Fruit fly (Drosophila melanogaster) whole organism, embryonic: ENCODE results near the gene CG34296.

Source experiments
- Antp ChIP-seq: fragments of 200-800 bp; sonication (Bioruptor generic); optimal IDR thresholded peaks from 3 replicates; lab custom pipeline; 2016; ENCODE audit warnings: missing biosample characterization, missing genetic modification characterization
- Asciz ChIP-seq: fragments of 200-800 bp; sonication (Bioruptor generic); optimal IDR thresholded peaks from 2 replicates; lab custom pipeline; 2017; ENCODE audit warnings: missing biosample characterization, mild to moderate bottlenecking, missing genetic modification characterization, missing genetic modification reagents
- BtbVII ChIP-seq: fragments of 200-800 bp; sonication (Bioruptor generic); optimal IDR thresholded peaks from 3 replicates; lab custom pipeline; 2017; ENCODE audit warnings: missing biosample characterization, mild to moderate bottlenecking, missing genetic modification characterization
- Bteb2 ChIP-seq: fragments of 200-800 bp; sonication (Bioruptor generic); optimal IDR thresholded peaks from 2 replicates; lab custom pipeline; 2016; ENCODE audit warnings: missing biosample characterization, missing genetic modification characterization
- CG10267 ChIP-seq: fragments of 200-800 bp; sonication (Bioruptor generic); optimal IDR thresholded peaks from 2 replicates; lab custom pipeline; 2018; ENCODE audit warnings: missing biosample characterization, mild to moderate bottlenecking, missing genetic modification characterization, moderate library complexity
- CG12104 ChIP-seq: fragments of 200-800 bp; sonication (Bioruptor generic); optimal IDR thresholded peaks from 3 replicates; lab custom pipeline; 2016; ENCODE audit warnings: missing biosample characterization, missing genetic modification characterization
- CG12219 ChIP-seq: fragments of 200-800 bp; sonication (Bioruptor generic); optimal IDR thresholded peaks from 3 replicates; lab custom pipeline; 2018; ENCODE audit warnings: missing biosample characterization, mild to moderate bottlenecking, missing genetic modification characterization
- CG13424 ChIP-seq: fragments of 200-800 bp; sonication (Bioruptor generic); optimal IDR thresholded peaks from 2 replicates; lab custom pipeline; 2019; ENCODE audit warnings: missing biosample characterization, mild to moderate bottlenecking, missing genetic modification characterization, moderate library complexity
- CG14441 ChIP-seq: fragments of 200-800 bp; sonication (Bioruptor generic); IDR thresholded peaks from 2 replicates; pipeline ENCODE4 v1.3.6; 2022; ENCODE audit warnings: missing biosample characterization, missing genetic modification characterization
- CG14710 ChIP-seq: fragments of 200-800 bp; sonication (Bioruptor generic); optimal IDR thresholded peaks from 3 replicates; lab custom pipeline; 2019; ENCODE audit warnings: missing biosample characterization, mild to moderate bottlenecking, missing genetic modification characterization, moderate library complexity
- CG15073 ChIP-seq: fragments of 200-800 bp; sonication (Bioruptor generic); optimal IDR thresholded peaks from 2 replicates; lab custom pipeline; 2016; ENCODE audit warnings: missing biosample characterization, missing genetic modification characterization
- CG1529 ChIP-seq: fragments of 200-800 bp; sonication (Bioruptor generic); optimal IDR thresholded peaks from 3 replicates; lab custom pipeline; 2018; ENCODE audit warnings: missing biosample characterization, missing genetic modification characterization
- CG18011 ChIP-seq: fragments of 200-800 bp; sonication (Bioruptor generic); optimal IDR thresholded peaks from 2 replicates; lab custom pipeline; 2017; ENCODE audit warnings: missing biosample characterization, missing genetic modification characterization, mild to moderate bottlenecking, moderate library complexity, missing genotype
- CG2678 ChIP-seq: fragments of 200-800 bp; sonication (Bioruptor generic); optimal IDR thresholded peaks from 3 replicates; lab custom pipeline; 2019; ENCODE audit warnings: missing biosample characterization, mild to moderate bottlenecking, missing genetic modification characterization, moderate library complexity
- CG31388 ChIP-seq: fragments of 200-800 bp; sonication (Bioruptor generic); optimal IDR thresholded peaks from 2 replicates; lab custom pipeline; 2016; ENCODE audit warnings: missing biosample characterization, missing genetic modification characterization
- CG4617 ChIP-seq: fragments of 200-800 bp; sonication (Bioruptor generic); optimal IDR thresholded peaks from 3 replicates; lab custom pipeline; 2016; ENCODE audit warnings: missing biosample characterization, missing genetic modification characterization, borderline replicate concordance
- CG6689 ChIP-seq: fragments of 200-800 bp; sonication (Bioruptor generic); IDR thresholded peaks from 2 replicates; pipeline ENCODE4 v1.3.6; 2022; ENCODE audit warnings: missing biosample characterization, missing genetic modification characterization
- CG8924 ChIP-seq: fragments of 200-800 bp; optimal IDR thresholded peaks from 3 replicates; lab custom pipeline; 2019; ENCODE audit warnings: missing biosample characterization, mild to moderate bottlenecking, missing genetic modification characterization, moderate library complexity
- CG9817 ChIP-seq: fragments of 200-800 bp; sonication (Bioruptor generic); optimal IDR thresholded peaks from 2 replicates; lab custom pipeline; 2018; ENCODE audit warnings: missing biosample characterization, mild to moderate bottlenecking, missing genetic modification characterization, moderate library complexity
- E2f2 ChIP-seq: fragments of 200-800 bp; sonication (Bioruptor generic); IDR thresholded peaks from 2 replicates; pipeline ENCODE4 v1.3.6; 2022; ENCODE audit warnings: missing biosample characterization, missing genetic modification characterization
- ERR ChIP-seq: fragments of 200-800 bp; sonication (Bioruptor generic); optimal IDR thresholded peaks from 2 replicates; lab custom pipeline; 2016; ENCODE audit warnings: missing biosample characterization, missing genetic modification characterization
- HHEX ChIP-seq: fragments of 200-800 bp; sonication (Bioruptor generic); optimal IDR thresholded peaks from 3 replicates; lab custom pipeline; 2017; ENCODE audit warnings: missing biosample characterization, mild to moderate bottlenecking, missing genetic modification characterization, missing genetic modification reagents
- PHDP ChIP-seq: fragments of 200-800 bp; sonication (Bioruptor generic); optimal IDR thresholded peaks from 3 replicates; lab custom pipeline; 2018; ENCODE audit warnings: missing biosample characterization, mild to moderate bottlenecking, missing genetic modification characterization, moderate library complexity
- Spps ChIP-seq: fragments of 200-800 bp; sonication (Bioruptor generic); optimal IDR thresholded peaks from 2 replicates; lab custom pipeline; 2018; ENCODE audit warnings: missing biosample characterization, mild to moderate bottlenecking, missing genetic modification characterization
- Ssrp ChIP-seq: fragments of 200-800 bp; sonication (Bioruptor generic); optimal IDR thresholded peaks from 2 replicates; lab custom pipeline; 2018; ENCODE audit warnings: missing biosample characterization, mild to moderate bottlenecking, missing genetic modification characterization, moderate library complexity
- ci ChIP-seq: fragments of 200-800 bp; sonication (Bioruptor generic); IDR thresholded peaks from 3 replicates; pipeline ENCODE4 v1.3.6; 2022; ENCODE audit warnings: missing biosample characterization, missing genetic modification characterization
- dysf ChIP-seq: fragments of 200-800 bp; sonication (Bioruptor generic); IDR thresholded peaks from 3 replicates; pipeline ENCODE4 v1.3.6; 2022; ENCODE audit warnings: missing biosample characterization, missing genetic modification characterization
- exex ChIP-seq: fragments of 200-800 bp; sonication (Bioruptor generic); optimal IDR thresholded peaks from 4 replicates; lab custom pipeline; 2018; ENCODE audit warnings: missing biosample characterization, mild to moderate bottlenecking, missing genetic modification characterization, moderate library complexity
- gfzf ChIP-seq: fragments of 200-800 bp; sonication (Bioruptor generic); optimal IDR thresholded peaks from 2 replicates; lab custom pipeline; 2016; ENCODE audit warnings: missing biosample characterization, mild to moderate bottlenecking, missing genetic modification characterization, moderate library complexity
- ind ChIP-seq: fragments of 200-800 bp; sonication (Bioruptor generic); optimal IDR thresholded peaks from 3 replicates; lab custom pipeline; 2016; ENCODE audit warnings: missing biosample characterization, missing genetic modification characterization
- ken ChIP-seq: fragments of 200-800 bp; sonication (Bioruptor generic); IDR thresholded peaks from 3 replicates; pipeline ENCODE4 v1.3.6; 2022; ENCODE audit warnings: missing biosample characterization, missing genetic modification characterization
- lmd ChIP-seq: fragments of 200-800 bp; sonication (Bioruptor generic); IDR thresholded peaks from 2 replicates; pipeline ENCODE4 v1.3.6; 2022; ENCODE audit warnings: missing biosample characterization, missing genetic modification characterization
- mld ChIP-seq: fragments of 200-800 bp; sonication (Bioruptor generic); IDR thresholded peaks from 3 replicates; pipeline ENCODE4 v1.3.6; 2022; ENCODE audit warnings: missing biosample characterization, missing genetic modification characterization; ENCODE audit not compliant: partially characterized antibody
- pum ChIP-seq: fragments of 200-800 bp; sonication (Bioruptor generic); optimal IDR thresholded peaks from 2 replicates; lab custom pipeline; 2016; ENCODE audit warnings: missing biosample characterization, missing genetic modification characterization
- sisA ChIP-seq: fragments of 200-800 bp; sonication (Bioruptor generic); IDR thresholded peaks from 2 replicates; pipeline ENCODE4 v1.3.6; 2022; ENCODE audit warnings: missing biosample characterization, missing genetic modification characterization
- tna ChIP-seq: fragments of 200-800 bp; sonication (Bioruptor generic); IDR thresholded peaks from 2 replicates; pipeline ENCODE4 v1.3.6; 2022; ENCODE audit warnings: missing biosample characterization, missing genetic modification characterization; ENCODE audit not compliant: partially characterized antibody
- toy ChIP-seq: fragments of 200-800 bp; sonication (Bioruptor generic); IDR thresholded peaks from 2 replicates; pipeline ENCODE4 v1.3.6; 2022; ENCODE audit warnings: missing biosample characterization, missing genetic modification characterization
- vnd ChIP-seq: fragments of 200-800 bp; sonication (Bioruptor generic); IDR thresholded peaks from 3 replicates; pipeline ENCODE4 v1.3.6; 2022; ENCODE audit warnings: missing biosample characterization, missing genetic modification characterization; ENCODE audit not compliant: partially characterized antibody
- vvl ChIP-seq: fragments of 200-800 bp; sonication (Bioruptor generic); IDR thresholded peaks from 2 replicates; pipeline ENCODE4 v1.3.6; 2022; ENCODE audit warnings: missing biosample characterization, missing genetic modification characterization
- wor ChIP-seq: fragments of 200-800 bp; sonication (Bioruptor generic); IDR thresholded peaks from 2 replicates; pipeline ENCODE4 v1.3.6; 2022; ENCODE audit warnings: missing biosample characterization, missing genetic modification characterization
- zen ChIP-seq: fragments of 200-800 bp; sonication (Bioruptor generic); optimal IDR thresholded peaks from 3 replicates; lab custom pipeline; 2018; ENCODE audit warnings: missing biosample characterization, mild to moderate bottlenecking, missing genetic modification characterization, moderate library complexity

The CG34296 gene

dm6 chr3R:29748591-29749303, 26.4 kb downstream of the CG34296 start, which contains the start of the genes ATPsyngamma and yata (continued):
- TF ChIP-seq PHDP (tag; lab: Kevin White, UChicago) (peak; percentile 18), CG15073 (GFP tag; lab: Kevin White, UChicago) (no peak), CG31388 (GFP tag; lab: Kevin White, UChicago) (peak; percentile 4), zen (tag; lab: Kevin White, UChicago) (peak; percentile 36), CG2678 (tag; lab: Kevin White, UChicago) (no peak), sisA (GFP tag; lab: Robert Waterston, UW) (0 out of 2 replicates have a peak, but pooled peaks have one; percentile 28), exex (tag; lab: Kevin White, UChicago) (peak; percentile 53), CG12219 (GFP tag; lab: Kevin White, UChicago) (no peak), pum (GFP tag; lab: Kevin White, UChicago) (no peak), CG1529 (GFP tag; lab: Kevin White, UChicago) (no peak), toy (no peak), HHEX (GFP tag; lab: Kevin White, UChicago) (peak; percentile 33), CG13424 (tag; lab: Kevin White, UChicago) (peak; percentile 47), ERR (GFP tag; lab: Kevin White, UChicago) (no peak), lmd (GFP tag; lab: Robert Waterston, UW) (peak; percentile 39; the same call in 1 of the 2 replicates), CG6689 (GFP tag; lab: Robert Waterston, UW) (peak; percentile 27; the same call in 1 of the 2 replicates), CG14441 (GFP tag; lab: Robert Waterston, UW) (no peak), vvl (GFP tag; lab: Robert Waterston, UW) (peak; percentile 75; the same call in 1 of the 2 replicates), CG8924 (tag; lab: Kevin White, UChicago) (peak; percentile 57), BtbVII (GFP tag; lab: Kevin White, UChicago) (no peak), gfzf (GFP tag; lab: Kevin White, UChicago) (peak; percentile 7), Antp (GFP tag; lab: Kevin White, UChicago) (no peak), dysf (peak; percentile 19; the same call in 1 of the 3 replicates), Ssrp (tag; lab: Kevin White, UChicago) (peak; percentile 19), mld (GFP tag; lab: Robert Waterston, UW) (0 out of 3 replicates have a peak, but pooled peaks have one; percentile 36), ci (GFP tag; lab: Robert Waterston, UW) (0 out of 3 replicates have a peak, but pooled peaks have one; percentile 36), CG12104 (GFP tag; lab: Kevin White, UChicago) (no peak), ind (GFP tag; lab: Kevin White, UChicago) (peak; percentile 36), CG10267 (tag; lab: Kevin White, UChicago) (peak; percentile 45), CG18011 (GFP tag; lab: Kevin White, UChicago) (peak; percentile 84), CG14710 (tag; lab: Kevin White, UChicago) (peak; percentile 70), CG9817 (tag; lab: Kevin White, UChicago) (peak; percentile 37), E2f2 (GFP tag; lab: Robert Waterston, UW) (no peak), tna (GFP tag; lab: Robert Waterston, UW) (peak; percentile 46; the same call in 1 of the 2 replicates), vnd (GFP tag; lab: Robert Waterston, UW) (peak; percentile 62; the same call in 2 of the 3 replicates), ken (0 out of 3 replicates have a peak, but pooled peaks have one; percentile 44), CG4617 (peak; percentile 25), wor (no peak), Spps (tag; lab: Kevin White, UChicago) (no peak), Asciz (GFP tag; lab: Kevin White, UChicago) (no peak), Bteb2 (GFP tag; lab: Kevin White, UChicago) (no peak)
